Worm (Caenorhabditis elegans) whole organism, L1 larva: ENCODE results near the gene mmad-1.

Source experiments
- C04F5.9 ChIP-seq: sonication (generic microtip); optimal IDR thresholded peaks from 2 replicates; lab custom pipeline; 2016; ENCODE audit warnings: missing genetic modification characterization, missing compliant biosample characterization
- C16A3.4 ChIP-seq: fragments of 150-350 bp; optimal IDR thresholded peaks from 2 replicates; lab custom pipeline; 2014; ENCODE audit warnings: missing biosample characterization, missing genetic modification characterization
- C34B4.2 ChIP-seq: sonication (generic microtip); optimal IDR thresholded peaks from 2 replicates; lab custom pipeline; 2017; ENCODE audit warnings: mild to moderate bottlenecking, missing genetic modification characterization, missing compliant biosample characterization
- F16B12.6 ChIP-seq: fragments of 150-350 bp; optimal IDR thresholded peaks from 2 replicates; lab custom pipeline; 2014; ENCODE audit warnings: missing biosample characterization, missing genetic modification characterization
- aly-2 ChIP-seq: fragments of 150-350 bp; optimal IDR thresholded peaks from 2 replicates; lab custom pipeline; 2014; ENCODE audit warnings: missing biosample characterization, missing genetic modification characterization
- blmp-1 ChIP-seq: fragments of 150-350 bp; optimal IDR thresholded peaks from 2 replicates; lab custom pipeline; 2014; ENCODE audit warnings: missing biosample characterization, missing genetic modification characterization
- ceh-88 ChIP-seq: fragments of 200-800 bp; sonication (Bioruptor generic); IDR thresholded peaks from 2 replicates; pipeline ENCODE4 v1.3.6; 2022; ENCODE audit warnings: missing genetic modification characterization, missing compliant biosample characterization
- ceh-90 ChIP-seq: sonication (generic microtip); optimal IDR thresholded peaks from 2 replicates; lab custom pipeline; 2016; ENCODE audit warnings: missing genetic modification characterization, missing compliant biosample characterization
- ces-1 ChIP-seq: fragments of 150-350 bp; optimal IDR thresholded peaks from 2 replicates; lab custom pipeline; 2014; ENCODE audit warnings: missing biosample characterization, missing genetic modification reagents, missing genetic modification characterization
- dsc-1 ChIP-seq: sonication (generic microtip); optimal IDR thresholded peaks from 2 replicates; lab custom pipeline; 2016; ENCODE audit warnings: mild to moderate bottlenecking, missing genetic modification characterization, missing compliant biosample characterization
- elt-2 ChIP-seq: sonication (generic microtip); optimal IDR thresholded peaks from 2 replicates; lab custom pipeline; 2016; ENCODE audit warnings: missing genetic modification characterization, mild to moderate bottlenecking, inconsistent platforms, missing compliant biosample characterization, missing genetic modification reagents
- fkh-10 ChIP-seq: sonication (generic microtip); optimal IDR thresholded peaks from 2 replicates; lab custom pipeline; 2017; ENCODE audit warnings: missing biosample characterization, missing genetic modification reagents, missing genetic modification characterization
- fkh-4 ChIP-seq: sonication (generic microtip); optimal IDR thresholded peaks from 2 replicates; lab custom pipeline; 2016; ENCODE audit warnings: missing compliant biosample characterization, missing genetic modification characterization, borderline replicate concordance
- fkh-8 ChIP-seq: sonication (generic microtip); optimal IDR thresholded peaks from 2 replicates; lab custom pipeline; 2016; ENCODE audit warnings: mild to moderate bottlenecking, missing genetic modification characterization, missing compliant biosample characterization
- grh-1 ChIP-seq: fragments of 200-800 bp; sonication (Bioruptor generic); IDR thresholded peaks from 2 replicates; pipeline ENCODE4 v1.3.6; 2022; ENCODE audit warnings: missing genetic modification reagents, missing genetic modification characterization, missing compliant biosample characterization
- hlh-4 ChIP-seq: sonication (generic microtip); optimal IDR thresholded peaks from 2 replicates; lab custom pipeline; 2016; ENCODE audit warnings: mild to moderate bottlenecking, missing genetic modification characterization, missing compliant biosample characterization
- hpl-2 ChIP-seq: fragments of 150-350 bp; optimal IDR thresholded peaks from 2 replicates; lab custom pipeline; 2014; ENCODE audit warnings: missing biosample characterization, missing genetic modification reagents, missing genetic modification characterization
- irx-1 ChIP-seq: sonication (generic microtip); optimal IDR thresholded peaks from 2 replicates; lab custom pipeline; 2016; ENCODE audit warnings: missing genetic modification characterization, missing compliant biosample characterization
- isw-1 ChIP-seq: fragments of 200-800 bp; sonication (Bioruptor generic); IDR thresholded peaks from 2 replicates; pipeline ENCODE4 v1.3.6; 2022; ENCODE audit warnings: missing genetic modification characterization, missing compliant biosample characterization
- lin-14 ChIP-seq: fragments of 200-800 bp; sonication (Bioruptor generic); optimal IDR thresholded peaks from 2 replicates; lab custom pipeline; 2018; ENCODE audit warnings: mild to moderate bottlenecking, missing genetic modification characterization, moderate library complexity, missing compliant biosample characterization
- lin-15B ChIP-seq: fragments of 150-350 bp; sonication (generic microtip); optimal IDR thresholded peaks from 3 replicates; lab custom pipeline; 2014; ENCODE audit warnings: missing biosample characterization, missing genetic modification characterization
- lin-35 ChIP-seq, 2 experiments: fragments of 150-350 bp; optimal IDR thresholded peaks; 2 replicates each; lab custom pipeline; 2014; ENCODE audit warnings: missing biosample characterization in 2 of 2, missing genetic modification characterization in 2 of 2, missing genetic modification reagents in 2 of 2
- lir-3 ChIP-seq: sonication (generic microtip); optimal IDR thresholded peaks from 2 replicates; lab custom pipeline; 2016; ENCODE audit warnings: mild to moderate bottlenecking, missing genetic modification characterization, moderate library complexity, missing compliant biosample characterization; ENCODE audit not compliant: poor library complexity
- mab-9 ChIP-seq: fragments of 200-800 bp; sonication (Bioruptor generic); IDR thresholded peaks from 2 replicates; pipeline ENCODE4 v1.3.6; 2022; ENCODE audit warnings: missing genetic modification reagents, missing genetic modification characterization, missing compliant biosample characterization
- mef-2 ChIP-seq: fragments of 150-350 bp; optimal IDR thresholded peaks from 2 replicates; lab custom pipeline; 2014; ENCODE audit warnings: missing biosample characterization, missing genetic modification characterization
- nhr-11 ChIP-seq: fragments of 150-350 bp; optimal IDR thresholded peaks from 2 replicates; lab custom pipeline; 2014; ENCODE audit warnings: missing biosample characterization, missing genetic modification characterization
- nhr-19 ChIP-seq: fragments of 200-800 bp; sonication (Bioruptor generic); conservative IDR thresholded peaks from 2 replicates; pipeline ENCODE4 v1.3.6; 2022; ENCODE audit warnings: missing genetic modification characterization, missing compliant biosample characterization
- nhr-237 ChIP-seq: fragments of 150-350 bp; optimal IDR thresholded peaks from 2 replicates; lab custom pipeline; 2014; ENCODE audit warnings: missing biosample characterization, missing genetic modification characterization
- nhr-28 ChIP-seq: fragments of 150-350 bp; optimal IDR thresholded peaks from 2 replicates; lab custom pipeline; 2014; ENCODE audit warnings: missing biosample characterization, missing genetic modification characterization
- nhr-71 ChIP-seq: sonication (generic microtip); optimal IDR thresholded peaks from 2 replicates; lab custom pipeline; 2016; ENCODE audit warnings: mild to moderate bottlenecking, missing genetic modification characterization, moderate library complexity, missing compliant biosample characterization
- nhr-84 ChIP-seq: sonication (generic microtip); optimal IDR thresholded peaks from 2 replicates; lab custom pipeline; 2017; ENCODE audit warnings: missing biosample characterization, missing genetic modification characterization
- pax-3 ChIP-seq: fragments of 200-800 bp; sonication (Bioruptor generic); optimal IDR thresholded peaks from 2 replicates; lab custom pipeline; 2018; ENCODE audit warnings: mild to moderate bottlenecking, missing genetic modification characterization, moderate library complexity, missing compliant biosample characterization
- rnt-1 ChIP-seq: sonication (generic microtip); optimal IDR thresholded peaks from 2 replicates; lab custom pipeline; 2016; ENCODE audit warnings: mild to moderate bottlenecking, missing genetic modification characterization, moderate library complexity, missing compliant biosample characterization
- skn-1 ChIP-seq: fragments of 150-350 bp; optimal IDR thresholded peaks from 2 replicates; lab custom pipeline; 2014; ENCODE audit warnings: missing biosample characterization, missing genetic modification characterization
- snu-23 ChIP-seq: sonication (generic microtip); optimal IDR thresholded peaks from 2 replicates; lab custom pipeline; 2016; ENCODE audit warnings: missing genetic modification characterization, missing compliant biosample characterization
- sox-4 ChIP-seq: sonication (generic microtip); optimal IDR thresholded peaks from 2 replicates; lab custom pipeline; 2016; ENCODE audit warnings: missing genetic modification characterization, missing compliant biosample characterization
- tbx-2 ChIP-seq: sonication (generic microtip); optimal IDR thresholded peaks from 2 replicates; lab custom pipeline; 2016; ENCODE audit warnings: missing genetic modification characterization, missing compliant biosample characterization
- tlp-1 ChIP-seq: fragments of 150-350 bp; optimal IDR thresholded peaks from 2 replicates; lab custom pipeline; 2014; ENCODE audit warnings: missing biosample characterization, missing genetic modification characterization
- unc-130 ChIP-seq: fragments of 150-350 bp; optimal IDR thresholded peaks from 2 replicates; lab custom pipeline; 2017; ENCODE audit warnings: missing biosample characterization, missing genetic modification characterization, inconsistent platforms
- unc-86 ChIP-seq: sonication (generic microtip); optimal IDR thresholded peaks from 2 replicates; lab custom pipeline; 2016; ENCODE audit warnings: missing genetic modification characterization, missing compliant biosample characterization
- vab-15 ChIP-seq: sonication (generic microtip); optimal IDR thresholded peaks from 2 replicates; lab custom pipeline; 2017; ENCODE audit warnings: missing genotype, mild to moderate bottlenecking, missing genetic modification characterization, missing compliant biosample characterization
- ztf-4 ChIP-seq: fragments of 150-350 bp; optimal IDR thresholded peaks from 2 replicates; lab custom pipeline; 2014; ENCODE audit warnings: missing biosample characterization, missing genetic modification characterization

mmad-1 gene

ce11 chrIII:13530017-13530416 is 18.8 kb downstream of the mmad-1 start (continued):
- peak; percentile 77 for TF ChIP-seq unc-130 (tag; lab: Kevin White, UChicago)
- TF ChIP-seq isw-1: peak; percentile 42
- TF ChIP-seq C34B4.2 (tag; lab: Kevin White, UChicago): no peak
- peak; percentile 63 for TF ChIP-seq dsc-1 (tag; lab: Kevin White, UChicago)
- TF ChIP-seq C04F5.9 (tag; lab: Kevin White, UChicago): no peak
- TF ChIP-seq nhr-28 (tag; lab: Kevin White, UChicago): no peak
- no peak for TF ChIP-seq aly-2
- TF ChIP-seq nhr-11 (tag; lab: Kevin White, UChicago): no peak
- 0 out of 2 replicates have a peak, but pooled peaks have one; percentile 33 for TF ChIP-seq mab-9 (GFP tag; lab: Robert Waterston, UW)
- TF ChIP-seq nhr-237 (tag; lab: Kevin White, UChicago): no peak
- peak; percentile 60 for TF ChIP-seq lin-15B (tag; lab: Kevin White, UChicago)
- TF ChIP-seq blmp-1 (tag; lab: Kevin White, UChicago): peak; percentile 98
- peak; percentile 82 to 92 for TF ChIP-seq lin-35 (GFP tag; optimal IDR thresholded peaks at IDR 0.05; lab: Kevin White, UChicago)
- peak; percentile 58 for TF ChIP-seq unc-86 (tag; lab: Kevin White, UChicago)
- peak; percentile 16 for TF ChIP-seq fkh-10 (GFP tag; lab: Kevin White, UChicago)
- TF ChIP-seq nhr-71 (tag; lab: Kevin White, UChicago): peak; percentile 79
- TF ChIP-seq tlp-1 (tag; lab: Kevin White, UChicago): no peak
- peak; percentile 52 for TF ChIP-seq tbx-2 (tag; lab: Kevin White, UChicago)
- TF ChIP-seq snu-23 (GFP tag; lab: Kevin White, UChicago): peak; percentile 74
- TF ChIP-seq nhr-84: no peak
- TF ChIP-seq mef-2: no peak
- TF ChIP-seq fkh-4 (tag; lab: Kevin White, UChicago): no peak
- TF ChIP-seq C16A3.4 (tag; lab: Kevin White, UChicago): peak; percentile 65
- TF ChIP-seq elt-2 (tag; lab: Kevin White, UChicago): no peak
- TF ChIP-seq irx-1: peak; percentile 20
- TF ChIP-seq F16B12.6 (tag; lab: Kevin White, UChicago): peak; percentile 51
- TF ChIP-seq rnt-1 (tag; lab: Kevin White, UChicago): peak; percentile 72
- peak; percentile 60 for TF ChIP-seq nhr-19 (GFP tag; lab: Robert Waterston, UW)
- no peak; the same call in 1 of the 2 replicates for TF ChIP-seq grh-1 (GFP tag; lab: Robert Waterston, UW)
- TF ChIP-seq fkh-8 (tag; lab: Kevin White, UChicago): peak; percentile 62
- TF ChIP-seq hlh-4 (tag; lab: Kevin White, UChicago): no peak
- no peak for TF ChIP-seq ceh-88
- no peak for TF ChIP-seq pax-3
- TF ChIP-seq lin-14 (GFP tag; lab: Kevin White, UChicago): peak; percentile 78
- TF ChIP-seq ceh-90: no peak
- no peak for TF ChIP-seq ztf-4 (tag; lab: Kevin White, UChicago)
- TF ChIP-seq vab-15 (tag; lab: Kevin White, UChicago): peak; percentile 57
- no peak for TF ChIP-seq ces-1 (GFP tag; lab: Kevin White, UChicago)
- TF ChIP-seq skn-1: peak; percentile 62
- TF ChIP-seq hpl-2 (GFP tag; lab: Kevin White, UChicago): no peak
- TF ChIP-seq sox-4 (tag; lab: Kevin White, UChicago): no peak
- no peak for TF ChIP-seq lir-3 (tag; lab: Kevin White, UChicago)

- peak; percentile 41 for TF ChIP-seq blmp-1 (tag; lab: Kevin White, UChicago)
- no peak for TF ChIP-seq pax-3
These were observed 20.1 kb downstream of the mmad-1 start for ce11 chrIII:13528513-13529249.
